Worm (Caenorhabditis elegans) whole organism, L2 larva: ENCODE data around the gene ZK1320.11.

Experiments
- C34F6.9 ChIP-seq: fragments of 150-350 bp; optimal IDR thresholded peaks from 2 replicates; lab custom pipeline; 2014; ENCODE audit warnings: missing biosample characterization, missing genetic modification characterization
- F13H6.1 ChIP-seq: sonication (generic microtip); optimal IDR thresholded peaks from 2 replicates; lab custom pipeline; 2016; ENCODE audit warnings: missing genetic modification characterization, missing compliant biosample characterization
- R02D3.7 ChIP-seq: fragments of 150-350 bp; optimal IDR thresholded peaks from 2 replicates; lab custom pipeline; 2014; ENCODE audit warnings: missing biosample characterization, missing genetic modification characterization
- Y55F3AM.14 ChIP-seq: fragments of 200-800 bp; sonication (Bioruptor generic); optimal IDR thresholded peaks from 2 replicates; lab custom pipeline; 2018; ENCODE audit warnings: mild to moderate bottlenecking, missing genetic modification characterization, missing compliant biosample characterization
- aly-2 ChIP-seq: fragments of 150-350 bp; optimal IDR thresholded peaks from 2 replicates; lab custom pipeline; 2014; ENCODE audit warnings: missing biosample characterization, missing genetic modification characterization
- ama-1 ChIP-seq: fragments of 150-350 bp; optimal IDR thresholded peaks from 2 replicates; lab custom pipeline; 2018; ENCODE audit warnings: inconsistent platforms
- blmp-1 ChIP-seq: sonication (generic microtip); optimal IDR thresholded peaks from 2 replicates; lab custom pipeline; 2017; ENCODE audit warnings: missing genetic modification characterization, mild to moderate bottlenecking, missing compliant biosample characterization, antibody characterized with exemption, moderate library complexity; ENCODE audit not compliant: insufficient read depth
- ceh-16 ChIP-seq: fragments of 150-350 bp; optimal IDR thresholded peaks from 2 replicates; lab custom pipeline; 2014; ENCODE audit warnings: missing biosample characterization, missing genetic modification characterization
- ceh-82 ChIP-seq: fragments of 150-350 bp; optimal IDR thresholded peaks from 2 replicates; lab custom pipeline; 2014; ENCODE audit warnings: missing biosample characterization, missing genetic modification characterization
- crh-2 ChIP-seq: sonication (generic microtip); optimal IDR thresholded peaks from 2 replicates; lab custom pipeline; 2017; ENCODE audit warnings: missing biosample characterization, missing genetic modification characterization
- dmd-4 ChIP-seq: sonication (generic microtip); optimal IDR thresholded peaks from 2 replicates; lab custom pipeline; 2017; ENCODE audit warnings: missing biosample characterization, missing genetic modification characterization
- egl-27 ChIP-seq: sonication (generic microtip); optimal IDR thresholded peaks from 3 replicates; lab custom pipeline; 2017; ENCODE audit warnings: missing biosample characterization, missing genetic modification reagents, missing genetic modification characterization
- elt-1 ChIP-seq: fragments of 150-350 bp; optimal IDR thresholded peaks from 2 replicates; lab custom pipeline; 2014; ENCODE audit warnings: missing biosample characterization, missing genetic modification characterization
- elt-3 ChIP-seq: sonication (generic microtip); optimal IDR thresholded peaks from 2 replicates; lab custom pipeline; 2017; ENCODE audit warnings: missing biosample characterization, missing genetic modification characterization
- fos-1 ChIP-seq: fragments of 150-350 bp; optimal IDR thresholded peaks from 2 replicates; lab custom pipeline; 2014; ENCODE audit warnings: missing biosample characterization, missing genetic modification characterization
- gmeb-1 ChIP-seq: fragments of 150-350 bp; optimal IDR thresholded peaks from 2 replicates; lab custom pipeline; 2014; ENCODE audit warnings: missing biosample characterization, missing genetic modification characterization
- lin-13 ChIP-seq: fragments of 150-350 bp; optimal IDR thresholded peaks from 2 replicates; lab custom pipeline; 2014; ENCODE audit warnings: missing biosample characterization, missing genetic modification reagents, missing genetic modification characterization
- lin-39 ChIP-seq: fragments of 150-350 bp; optimal IDR thresholded peaks from 2 replicates; lab custom pipeline; 2014; ENCODE audit warnings: missing biosample characterization, missing genetic modification reagents, missing genetic modification characterization
- lsy-2 ChIP-seq, 2 experiments: fragments of 150-350 bp in 1 of 2; sonication (generic microtip) in 1 of 2; optimal IDR thresholded peaks; 2 replicates each; lab custom pipeline; 2014 to 2017; ENCODE audit warnings: missing biosample characterization in 2 of 2, missing genetic modification characterization in 2 of 2
- mdl-1 ChIP-seq, 2 experiments: fragments of 150-350 bp in 1 of 2; sonication (generic microtip) in 1 of 2; optimal IDR thresholded peaks; 2 replicates each; lab custom pipeline; 2017; ENCODE audit warnings: missing biosample characterization in 2 of 2, missing genetic modification characterization in 2 of 2
- nhr-10 ChIP-seq: sonication (generic microtip); optimal IDR thresholded peaks from 2 replicates; lab custom pipeline; 2017; ENCODE audit warnings: missing biosample characterization, missing genetic modification characterization
- nhr-11 ChIP-seq: fragments of 150-350 bp; optimal IDR thresholded peaks from 2 replicates; lab custom pipeline; 2014; ENCODE audit warnings: missing biosample characterization, missing genetic modification characterization
- nhr-129 ChIP-seq: fragments of 150-350 bp; optimal IDR thresholded peaks from 2 replicates; lab custom pipeline; 2014; ENCODE audit warnings: missing biosample characterization, missing genetic modification characterization
- nhr-21 ChIP-seq: fragments of 150-350 bp; optimal IDR thresholded peaks from 2 replicates; lab custom pipeline; 2014; ENCODE audit warnings: missing biosample characterization, missing genetic modification characterization
- nhr-25 ChIP-seq: fragments of 150-350 bp; sonication (generic microtip); optimal IDR thresholded peaks from 3 replicates; lab custom pipeline; 2014; ENCODE audit warnings: missing biosample characterization, missing genetic modification characterization
- nhr-6 ChIP-seq: fragments of 150-350 bp; optimal IDR thresholded peaks from 2 replicates; lab custom pipeline; 2014; ENCODE audit warnings: missing biosample characterization, missing genetic modification characterization
- peb-1 ChIP-seq: fragments of 150-350 bp; optimal IDR thresholded peaks from 2 replicates; lab custom pipeline; 2014; ENCODE audit warnings: missing biosample characterization, missing genetic modification characterization
- sem-4 ChIP-seq: fragments of 150-350 bp; optimal IDR thresholded peaks from 2 replicates; lab custom pipeline; 2014; ENCODE audit warnings: missing biosample characterization, missing genetic modification reagents, missing genetic modification characterization
- sma-3 ChIP-seq: sonication (generic microtip); optimal IDR thresholded peaks from 2 replicates; lab custom pipeline; 2016; ENCODE audit warnings: missing genetic modification reagents, missing genetic modification characterization, missing compliant biosample characterization
- sma-9 ChIP-seq, 2 experiments: fragments of 150-350 bp in 1 of 2; sonication (generic microtip) in 1 of 2; optimal IDR thresholded peaks; 2 replicates each; lab custom pipeline; 2014 to 2016; ENCODE audit warnings: missing genetic modification characterization in 2 of 2, mild to moderate bottlenecking in 1 of 2, missing biosample characterization in 1 of 2, missing compliant biosample characterization in 1 of 2, missing genetic modification reagents in 1 of 2, moderate library complexity in 1 of 2
- snpc-4 ChIP-seq: fragments of 150-350 bp; optimal IDR thresholded peaks from 2 replicates; lab custom pipeline; 2014; ENCODE audit warnings: missing biosample characterization, missing genetic modification characterization
- unc-39 ChIP-seq: fragments of 150-350 bp; optimal IDR thresholded peaks from 2 replicates; lab custom pipeline; 2014; ENCODE audit warnings: missing biosample characterization, missing genetic modification characterization
- unc-55 ChIP-seq: fragments of 150-350 bp; sonication (generic microtip); optimal IDR thresholded peaks from 3 replicates; lab custom pipeline; 2014; ENCODE audit warnings: missing biosample characterization, missing genetic modification reagents, missing genetic modification characterization
- zag-1 ChIP-seq: fragments of 150-350 bp; optimal IDR thresholded peaks from 2 replicates; lab custom pipeline; 2014; ENCODE audit warnings: missing biosample characterization, missing genetic modification characterization
- ztf-1 ChIP-seq: fragments of 200-800 bp; sonication (Bioruptor generic); conservative IDR thresholded peaks from 2 replicates; pipeline ENCODE4 v1.3.6; 2022; ENCODE audit warnings: missing genetic modification characterization, missing compliant biosample characterization
- ztf-11 ChIP-seq: sonication (generic microtip); optimal IDR thresholded peaks from 2 replicates; lab custom pipeline; 2017; ENCODE audit warnings: missing biosample characterization, missing genetic modification characterization
- ztf-4 ChIP-seq: fragments of 150-350 bp; optimal IDR thresholded peaks from 2 replicates; lab custom pipeline; 2014; ENCODE audit warnings: missing biosample characterization, missing genetic modification characterization

The ZK1320.11 gene

DNA sequence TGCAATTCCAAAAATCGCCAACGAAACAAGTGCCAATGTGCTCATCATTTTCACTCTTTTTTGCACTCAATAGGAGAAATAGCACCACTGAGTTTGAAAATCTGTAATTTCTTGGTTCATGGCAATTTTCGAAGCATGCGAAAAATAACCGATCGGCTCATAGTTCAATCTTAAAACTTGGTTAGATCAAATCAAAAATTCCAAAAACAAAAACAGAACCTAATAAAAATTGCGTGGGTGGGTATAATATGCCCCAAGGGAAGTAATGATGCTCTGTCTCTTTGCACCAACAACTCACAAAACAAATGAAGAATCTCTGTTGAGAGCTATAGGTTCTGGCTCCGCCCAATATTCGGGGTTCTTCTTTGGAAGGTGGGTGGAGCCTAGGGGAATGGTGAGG, 24.4 kb downstream of the ZK1320.11 start, which contains the start of gene nlp-11:
Gene nlp-11 (minus strand): TSS at position 101 of the 400 bp plus-strand sequence.
- TF ChIP-seq unc-39 (no peak), ztf-4 (tag; lab: Kevin White, UChicago) (no peak), nhr-25 (tag; lab: Kevin White, UChicago) (no peak), elt-1 (no peak), unc-55 (GFP tag; lab: Kevin White, UChicago) (no peak), nhr-21 (tag; lab: Kevin White, UChicago) (no peak), snpc-4 (no peak), nhr-11 (tag; lab: Kevin White, UChicago) (no peak), Y55F3AM.14 (no peak)

DNA sequence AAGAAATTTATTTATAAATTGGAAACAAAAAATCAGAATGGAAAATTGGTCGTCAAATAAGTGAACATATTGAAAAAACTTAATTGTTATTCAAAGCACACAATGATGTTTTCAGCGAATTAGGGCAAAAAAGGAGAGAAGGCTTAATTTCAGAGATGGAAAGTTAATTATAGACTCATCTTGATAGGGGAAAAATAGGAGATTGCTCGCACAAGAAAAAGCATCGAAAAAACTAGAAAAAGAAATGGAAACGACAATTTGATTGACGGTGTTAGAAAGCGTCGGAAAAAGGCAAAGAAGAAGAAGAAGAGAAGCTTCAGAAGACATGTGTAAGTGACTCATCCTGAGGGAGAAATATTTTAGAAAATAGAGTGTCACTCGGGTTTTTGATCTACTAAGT, 28.5 kb downstream of the ZK1320.11 start:
- TF ChIP-seq nhr-10 (tag; lab: Kevin White, UChicago), result no peak
- TF ChIP-seq ama-1, result no peak
- TF ChIP-seq ztf-1 (GFP tag; lab: Robert Waterston, UW), result no peak
- no peak for TF ChIP-seq ceh-16 (tag; lab: Kevin White, UChicago)
- TF ChIP-seq nhr-6 (tag; lab: Kevin White, UChicago), result no peak
- no peak for TF ChIP-seq elt-3 (tag; lab: Kevin White, UChicago)
- TF ChIP-seq mdl-1 (tag; optimal IDR thresholded peaks at IDR 0.05; lab: Kevin White, UChicago), result no peak
- no peak for TF ChIP-seq sem-4 (tag; lab: Kevin White, UChicago)
- TF ChIP-seq peb-1 (tag; lab: Kevin White, UChicago), result no peak
- no peak for TF ChIP-seq egl-27 (tag; lab: Kevin White, UChicago)
- no peak for TF ChIP-seq dmd-4
- TF ChIP-seq sma-9 (GFP tag; optimal IDR thresholded peaks at IDR 0.05; lab: Kevin White, UChicago), result peak; percentile 15
- no peak for TF ChIP-seq sma-9 (tag; optimal IDR thresholded peaks at IDR 0.05; lab: Kevin White, UChicago)
- no peak for TF ChIP-seq unc-55 (GFP tag; lab: Kevin White, UChicago)
- no peak for TF ChIP-seq lin-13
- TF ChIP-seq gmeb-1 (tag; lab: Kevin White, UChicago), result no peak
- TF ChIP-seq lsy-2 (tag; optimal IDR thresholded peaks at IDR 0.05; lab: Kevin White, UChicago), result peak in 1 of 2 experiments; percentile 30
- TF ChIP-seq ztf-11, result no peak
- TF ChIP-seq R02D3.7 (tag; lab: Kevin White, UChicago), result no peak
- no peak for TF ChIP-seq nhr-25 (tag; lab: Kevin White, UChicago)
- TF ChIP-seq sma-3 (GFP tag; lab: Kevin White, UChicago), result no peak
- peak; percentile 7 for TF ChIP-seq zag-1 (tag; lab: Kevin White, UChicago)
- TF ChIP-seq nhr-11 (tag; lab: Kevin White, UChicago), result no peak

DNA sequence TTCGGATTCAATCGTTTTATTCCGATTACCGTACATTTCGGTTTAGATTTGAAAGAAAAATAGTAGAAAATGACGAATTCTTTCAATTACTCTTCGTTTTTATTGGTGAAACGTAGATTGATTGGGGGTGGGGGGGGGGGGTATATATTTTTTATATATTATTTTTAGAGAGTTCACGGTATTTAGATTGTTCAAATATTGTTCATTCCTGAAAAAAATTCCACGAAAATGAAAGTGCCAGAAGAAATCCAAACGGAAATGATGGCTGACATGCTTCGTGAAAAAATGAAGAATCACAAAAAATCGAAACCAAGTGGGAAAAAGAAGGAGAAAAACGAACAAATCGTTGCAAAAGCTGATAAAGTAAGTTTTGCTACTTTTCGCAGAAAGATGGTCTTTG, 32.9 kb downstream of the ZK1320.11 start, which contains the start of the genes Y53C12A.8 and Y53C12A.7:
Gene Y53C12A.8 (minus strand): TSS at position 101 of the 400 bp plus-strand sequence.
Gene Y53C12A.7 (plus strand): TSS at position 181 of the 400 bp plus-strand sequence.
- TF ChIP-seq lin-39 (tag; lab: Kevin White, UChicago) (no peak), lin-13 (no peak), unc-39 (no peak), nhr-25 (tag; lab: Kevin White, UChicago) (no peak)

DNA sequence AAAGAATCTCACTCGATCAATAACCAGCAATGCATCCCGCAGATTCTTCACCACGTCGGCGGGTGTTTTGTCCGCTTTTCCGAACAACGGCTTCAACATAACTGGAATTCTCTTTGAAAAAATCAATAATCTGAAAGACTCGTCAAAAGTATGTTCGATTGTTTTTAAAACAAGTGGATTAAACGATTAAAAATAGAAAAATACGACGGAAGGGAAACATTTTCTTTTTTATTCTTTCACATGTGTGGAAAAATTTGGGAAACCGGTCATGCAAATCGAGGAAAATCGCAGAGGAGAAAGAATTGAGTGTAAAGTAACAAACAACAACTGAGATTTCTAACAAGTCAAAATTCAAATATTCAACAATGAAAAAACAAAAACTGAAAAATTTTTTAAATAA, 36.2 kb downstream of the ZK1320.11 start, which contains the start of gene mop-25.2:
Gene mop-25.2 (minus strand): TSS at position 101 of the 400 bp plus-strand sequence.
- no peak for TF ChIP-seq gmeb-1 (tag; lab: Kevin White, UChicago)
- TF ChIP-seq F13H6.1, result no peak
- TF ChIP-seq, all 48 proteins: peak for 0

DNA sequence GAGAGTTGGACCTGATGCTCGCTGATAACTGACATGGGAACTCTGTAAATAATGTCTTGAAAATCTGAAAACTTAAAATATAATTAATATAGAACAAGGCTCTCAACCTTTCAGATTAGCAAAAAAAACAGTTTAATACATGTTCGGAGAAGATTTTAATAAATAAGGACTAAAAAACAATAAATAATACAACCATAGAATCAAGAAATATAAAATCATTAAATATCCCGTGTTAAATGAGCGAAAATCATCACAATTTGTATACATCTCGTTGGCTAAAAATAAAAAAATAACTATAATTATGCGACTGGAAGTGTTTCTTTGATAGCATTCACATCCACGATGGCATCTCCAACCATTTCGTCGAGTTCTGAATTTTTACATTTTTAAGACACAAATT, 37.3 kb downstream of the ZK1320.11 start, which contains the start of gene Y53C12A.10:
Gene Y53C12A.10 (minus strand): TSS at position 101 of the 400 bp plus-strand sequence.
- TF ChIP-seq ztf-11 (no peak), snpc-4 (no peak), ztf-1 (GFP tag; lab: Robert Waterston, UW) (no peak)

DNA sequence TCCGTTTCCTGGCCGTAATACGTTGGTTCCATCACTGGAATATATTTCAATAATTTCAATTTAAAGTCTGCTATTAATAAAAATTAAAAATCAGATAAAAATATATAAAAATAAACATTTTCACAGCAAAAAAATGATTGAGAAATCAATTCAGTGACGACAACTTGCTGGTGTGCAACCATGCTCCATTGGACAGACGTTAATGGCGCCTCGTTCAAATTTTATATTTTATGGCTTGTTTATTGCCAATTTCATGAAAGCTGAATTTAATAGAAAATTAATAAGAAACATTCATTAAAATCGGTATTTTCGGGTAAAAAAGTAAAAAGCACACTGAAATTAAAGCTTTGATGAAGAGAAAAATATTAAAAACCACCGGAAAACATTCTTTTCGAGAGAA, 38.8 kb downstream of the ZK1320.11 start, which contains the start of gene Y53C12A.3:
Gene Y53C12A.3 (minus strand): TSS at position 34 of the 400 bp plus-strand sequence.
- TF ChIP-seq crh-2 (peak; percentile 39), C34F6.9 (tag; lab: Kevin White, UChicago) (peak; percentile 40), ceh-82 (tag; lab: Kevin White, UChicago) (no peak), sma-3 (GFP tag; lab: Kevin White, UChicago) (peak; percentile 7), nhr-11 (tag; lab: Kevin White, UChicago) (no peak), unc-55 (GFP tag; lab: Kevin White, UChicago) (peak; percentile 79), fos-1 (tag; lab: Kevin White, UChicago) (peak; percentile 17), lsy-2 (tag; optimal IDR thresholded peaks at IDR 0.05; lab: Kevin White, UChicago) (peak in 1 of 2 experiments; percentile 74), elt-3 (tag; lab: Kevin White, UChicago) (no peak), lin-13 (peak; percentile 34), blmp-1 (tag; lab: Kevin White, UChicago) (peak; percentile 24), aly-2 (tag; lab: Kevin White, UChicago) (no peak), nhr-129 (tag; lab: Kevin White, UChicago) (peak; percentile 7), gmeb-1 (tag; lab: Kevin White, UChicago) (peak; percentile 91)
